Fruit fly (Drosophila melanogaster) whole organism, embryonic: ENCODE data around the gene fusl.

Experiments used
- ATbp ChIP-seq: fragments of 200-800 bp; sonication (Bioruptor generic); optimal IDR thresholded peaks from 2 replicates; lab custom pipeline; 2017; ENCODE audit warnings: missing biosample characterization, mild to moderate bottlenecking, missing genetic modification characterization, missing genetic modification reagents
- Adf1 ChIP-seq: fragments of 200-800 bp; sonication (Bioruptor generic); IDR thresholded peaks from 2 replicates; pipeline ENCODE4 v1.3.6; 2022; ENCODE audit warnings: missing biosample characterization, missing genetic modification characterization
- Aef1 ChIP-seq: fragments of 200-800 bp; sonication (Bioruptor generic); IDR thresholded peaks from 3 replicates; pipeline ENCODE4 v1.3.6; 2022; ENCODE audit warnings: missing biosample characterization, missing genetic modification characterization
- Atf3 ChIP-seq: fragments of 200-800 bp; sonication (Bioruptor generic); optimal IDR thresholded peaks from 3 replicates; lab custom pipeline; 2016; ENCODE audit warnings: missing biosample characterization, missing genetic modification characterization
- Bgb ChIP-seq: fragments of 200-800 bp; sonication (Bioruptor generic); IDR thresholded peaks from 2 replicates; pipeline ENCODE4 v1.3.6; 2022; ENCODE audit warnings: missing biosample characterization, missing genetic modification characterization; ENCODE audit not compliant: partially characterized antibody
- CG12219 ChIP-seq: fragments of 200-800 bp; sonication (Bioruptor generic); optimal IDR thresholded peaks from 3 replicates; lab custom pipeline; 2018; ENCODE audit warnings: missing biosample characterization, mild to moderate bottlenecking, missing genetic modification characterization
- CG14050 ChIP-seq: fragments of 200-800 bp; sonication (Bioruptor generic); IDR thresholded peaks from 3 replicates; pipeline ENCODE4 v1.3.6; 2022; ENCODE audit warnings: missing biosample characterization, missing genetic modification characterization
- CG1832 ChIP-seq: fragments of 200-800 bp; sonication (Bioruptor generic); optimal IDR thresholded peaks from 2 replicates; lab custom pipeline; 2017; ENCODE audit warnings: missing biosample characterization, mild to moderate bottlenecking, missing genetic modification characterization, inconsistent platforms
- CG18619 ChIP-seq: fragments of 200-800 bp; sonication (Bioruptor generic); optimal IDR thresholded peaks from 3 replicates; lab custom pipeline; 2017; ENCODE audit warnings: missing biosample characterization, mild to moderate bottlenecking, missing genetic modification characterization
- CG4328 ChIP-seq: fragments of 200-800 bp; sonication (Bioruptor generic); optimal IDR thresholded peaks from 3 replicates; lab custom pipeline; 2017; ENCODE audit warnings: missing biosample characterization, missing genetic modification reagents, missing genetic modification characterization
- CG6813 ChIP-seq: fragments of 200-800 bp; sonication (Bioruptor generic); optimal IDR thresholded peaks from 2 replicates; lab custom pipeline; 2017; ENCODE audit warnings: missing biosample characterization, missing genetic modification characterization, mild to moderate bottlenecking, moderate library complexity, missing genetic modification reagents
- CG7963 ChIP-seq: fragments of 200-800 bp; sonication (Bioruptor generic); IDR thresholded peaks from 3 replicates; pipeline ENCODE4 v1.3.6; 2022; ENCODE audit warnings: missing biosample characterization, missing genetic modification characterization; ENCODE audit not compliant: partially characterized antibody
- CG8478 ChIP-seq: fragments of >200 bp; optimal IDR thresholded peaks from 2 replicates; lab custom pipeline; 2018
- CG8924 ChIP-seq: fragments of 200-800 bp; optimal IDR thresholded peaks from 3 replicates; lab custom pipeline; 2019; ENCODE audit warnings: missing biosample characterization, mild to moderate bottlenecking, missing genetic modification characterization, moderate library complexity
- CG9932 ChIP-seq: fragments of 200-800 bp; sonication (Bioruptor generic); IDR thresholded peaks from 2 replicates; pipeline ENCODE4 v1.3.6; 2022; ENCODE audit warnings: missing biosample characterization, missing genetic modification characterization
- Dbx ChIP-seq: fragments of 200-800 bp; sonication (Bioruptor generic); IDR thresholded peaks from 3 replicates; pipeline ENCODE4 v1.3.6; 2022; ENCODE audit warnings: missing biosample characterization, missing genetic modification characterization
- Gug ChIP-seq: fragments of 200-800 bp; sonication (Bioruptor generic); IDR thresholded peaks from 4 replicates; pipeline ENCODE4 v1.3.6; 2022; ENCODE audit warnings: missing biosample characterization, missing genetic modification characterization
- HLH4C ChIP-seq: fragments of 200-800 bp; sonication (Bioruptor generic); IDR thresholded peaks from 3 replicates; pipeline ENCODE4 v1.3.6; 2022; ENCODE audit warnings: missing biosample characterization, missing genetic modification characterization; ENCODE audit not compliant: partially characterized antibody
- HmgD ChIP-seq: fragments of 200-800 bp; sonication (Bioruptor generic); optimal IDR thresholded peaks from 3 replicates; lab custom pipeline; 2016; ENCODE audit warnings: missing biosample characterization, missing genetic modification characterization
- HmgZ ChIP-seq: fragments of 200-800 bp; sonication (Bioruptor generic); optimal IDR thresholded peaks from 2 replicates; lab custom pipeline; 2018; ENCODE audit warnings: missing biosample characterization, mild to moderate bottlenecking, missing genetic modification characterization
- Med ChIP-seq: fragments of 200-800 bp; sonication (Bioruptor generic); peaks from one replicate; lab custom pipeline; 2016; ENCODE audit warnings: missing biosample characterization, missing genetic modification characterization, mild to moderate bottlenecking, inconsistent platforms, moderate library complexity
- Nf-YC ChIP-seq: fragments of 200-800 bp; optimal IDR thresholded peaks from 3 replicates; lab custom pipeline; 2019; ENCODE audit warnings: missing biosample characterization, mild to moderate bottlenecking, missing genetic modification characterization, moderate library complexity
- al ChIP-seq: fragments of 200-800 bp; sonication (Bioruptor generic); IDR thresholded peaks from 2 replicates; pipeline ENCODE4 v1.3.6; 2022; ENCODE audit warnings: missing biosample characterization, missing genetic modification characterization
- bbx ChIP-seq: fragments of 200-800 bp; sonication (Bioruptor generic); IDR thresholded peaks from 2 replicates; pipeline ENCODE4 v1.3.6; 2022; ENCODE audit warnings: missing biosample characterization, missing genetic modification characterization; ENCODE audit not compliant: partially characterized antibody
- bcd ChIP-seq: fragments of 200-800 bp; sonication (Bioruptor generic); optimal IDR thresholded peaks from 2 replicates; lab custom pipeline; 2017; ENCODE audit warnings: missing biosample characterization, mild to moderate bottlenecking, missing genetic modification characterization
- chinmo ChIP-seq: fragments of 200-800 bp; sonication (Bioruptor generic); IDR thresholded peaks from 4 replicates; pipeline ENCODE4 v1.3.6; 2022; ENCODE audit warnings: missing biosample characterization, missing genetic modification characterization; ENCODE audit not compliant: partially characterized antibody
- chm ChIP-seq: fragments of 200-800 bp; sonication (Bioruptor generic); IDR thresholded peaks from 2 replicates; pipeline ENCODE4 v1.3.6; 2022; ENCODE audit warnings: missing biosample characterization, missing genetic modification characterization
- croc ChIP-seq: fragments of 200-800 bp; sonication (Bioruptor generic); conservative IDR thresholded peaks from 3 replicates; pipeline ENCODE4 v1.3.6; 2022; ENCODE audit warnings: missing biosample characterization, missing genetic modification characterization
- gcm ChIP-seq: fragments of 200-800 bp; sonication (Bioruptor generic); optimal IDR thresholded peaks from 2 replicates; lab custom pipeline; 2019; ENCODE audit warnings: missing biosample characterization, mild to moderate bottlenecking, missing genetic modification characterization, moderate library complexity
- kay ChIP-seq: fragments of 200-800 bp; sonication (Bioruptor generic); optimal IDR thresholded peaks from 2 replicates; lab custom pipeline; 2016; ENCODE audit warnings: missing biosample characterization, missing genetic modification characterization
- kni ChIP-seq: fragments of 200-800 bp; sonication (Bioruptor generic); optimal IDR thresholded peaks from 3 replicates; lab custom pipeline; 2017; ENCODE audit warnings: mild to moderate bottlenecking, missing biosample characterization, missing genetic modification reagents, missing genetic modification characterization
- knrl ChIP-seq: fragments of 200-800 bp; sonication (Bioruptor generic); IDR thresholded peaks from 3 replicates; pipeline ENCODE4 v1.3.6; 2022; ENCODE audit warnings: missing biosample characterization, missing genetic modification characterization; ENCODE audit not compliant: partially characterized antibody
- nerfin-1 ChIP-seq: fragments of 200-800 bp; sonication (Bioruptor generic); optimal IDR thresholded peaks from 3 replicates; lab custom pipeline; 2019; ENCODE audit warnings: missing biosample characterization, mild to moderate bottlenecking, missing genetic modification characterization, moderate library complexity
- oc ChIP-seq: fragments of 200-800 bp; sonication (Bioruptor generic); optimal IDR thresholded peaks from 2 replicates; lab custom pipeline; 2018; ENCODE audit warnings: missing biosample characterization, mild to moderate bottlenecking, missing genetic modification characterization, moderate library complexity
- otp ChIP-seq: fragments of 200-800 bp; sonication (Bioruptor generic); IDR thresholded peaks from 3 replicates; pipeline ENCODE4, ENCODE4 v1.3.6; 2022; ENCODE audit warnings: missing biosample characterization, missing genetic modification characterization
- pfk ChIP-seq: fragments of 200-800 bp; sonication (Bioruptor generic); optimal IDR thresholded peaks from 2 replicates; lab custom pipeline; 2018; ENCODE audit warnings: missing biosample characterization, mild to moderate bottlenecking, missing genetic modification characterization, moderate library complexity
- pros ChIP-seq: fragments of 200-800 bp; sonication (Bioruptor generic); optimal IDR thresholded peaks from 3 replicates; lab custom pipeline; 2019; ENCODE audit warnings: missing biosample characterization, mild to moderate bottlenecking, missing genetic modification characterization, moderate library complexity
- pzg ChIP-seq: fragments of 200-800 bp; sonication (Bioruptor generic); optimal IDR thresholded peaks from 3 replicates; lab custom pipeline; 2018; ENCODE audit warnings: missing biosample characterization, mild to moderate bottlenecking, missing genetic modification characterization, moderate library complexity
- rib ChIP-seq: fragments of 200-800 bp; sonication (Bioruptor generic); IDR thresholded peaks from 2 replicates; pipeline ENCODE4 v1.3.6; 2022; ENCODE audit warnings: missing biosample characterization, missing genetic modification characterization
- ro ChIP-seq: fragments of 200-800 bp; sonication (Bioruptor generic); IDR thresholded peaks from 2 replicates; pipeline ENCODE4 v1.3.6; 2022; ENCODE audit warnings: missing biosample characterization, missing genetic modification characterization
- sens ChIP-seq: fragments of 200-800 bp; sonication (Bioruptor generic); peaks from one replicate; lab custom pipeline; 2016; ENCODE audit warnings: missing biosample characterization, missing genetic modification characterization
- seq ChIP-seq: fragments of 200-800 bp; sonication (Bioruptor generic); IDR thresholded peaks from 2 replicates; pipeline ENCODE4 v1.3.6; 2022; ENCODE audit warnings: missing biosample characterization, missing genetic modification characterization
- sna ChIP-seq: fragments of 200-800 bp; sonication (Bioruptor generic); IDR thresholded peaks from 2 replicates; pipeline ENCODE4 v1.3.6; 2022; ENCODE audit warnings: missing biosample characterization, missing genetic modification characterization; ENCODE audit not compliant: partially characterized antibody
- sob ChIP-seq: fragments of 200-800 bp; sonication (Bioruptor generic); IDR thresholded peaks from 2 replicates; pipeline ENCODE4 v1.3.6; 2022; ENCODE audit warnings: missing biosample characterization, missing genetic modification characterization
- tio ChIP-seq: fragments of 200-800 bp; sonication (Bioruptor generic); optimal IDR thresholded peaks from 2 replicates; lab custom pipeline; 2017; ENCODE audit warnings: missing biosample characterization, missing genetic modification characterization, inconsistent platforms
- ttk ChIP-seq: fragments of 200-800 bp; sonication (Bioruptor generic); IDR thresholded peaks from 2 replicates; pipeline ENCODE4 v2.1.2; 2022; ENCODE audit warnings: missing biosample characterization, missing genetic modification characterization
- wor ChIP-seq: fragments of 200-800 bp; sonication (Bioruptor generic); IDR thresholded peaks from 2 replicates; pipeline ENCODE4 v1.3.6; 2022; ENCODE audit warnings: missing biosample characterization, missing genetic modification characterization
- z ChIP-seq: fragments of 200-800 bp; sonication (Bioruptor generic); IDR thresholded peaks from 3 replicates; pipeline ENCODE4 v1.3.6; 2022; ENCODE audit warnings: missing biosample characterization, missing genetic modification characterization
- zen2 ChIP-seq: fragments of 200-800 bp; sonication (Bioruptor generic); IDR thresholded peaks from 3 replicates; pipeline ENCODE4 v1.3.6; 2022; ENCODE audit warnings: missing biosample characterization, missing genetic modification characterization; ENCODE audit not compliant: partially characterized antibody

The fusl gene

DNA sequence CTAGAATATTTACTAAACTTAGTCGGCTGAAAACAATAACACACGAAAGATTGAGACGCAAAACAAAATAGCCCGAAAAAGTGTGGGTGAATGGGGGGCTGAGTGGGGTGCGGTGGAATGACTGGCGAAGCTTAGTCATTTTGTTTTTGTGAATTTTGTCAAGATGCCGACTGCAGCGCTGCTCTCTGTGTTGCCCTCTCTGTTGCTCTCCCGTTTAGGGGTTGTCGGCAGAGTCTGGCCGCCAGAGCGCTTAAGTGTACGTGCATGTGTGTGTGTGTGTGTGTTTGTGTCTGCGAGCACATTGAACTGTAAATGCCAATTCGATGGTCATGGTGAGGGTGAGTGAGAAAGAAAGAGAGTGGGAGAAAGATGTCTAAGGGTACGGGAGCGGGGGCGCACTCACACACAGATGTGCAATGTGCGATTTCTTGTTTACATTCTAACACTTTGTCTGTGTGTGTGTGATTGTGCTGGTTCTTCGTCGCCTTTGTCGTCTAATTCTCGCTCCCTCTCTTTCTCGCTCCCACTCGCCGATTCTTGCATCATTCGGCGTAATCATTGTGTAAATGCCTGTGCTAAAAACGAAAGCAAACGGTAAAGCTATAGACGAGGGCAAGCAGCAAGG, 31.4 kb downstream of the fusl start (continued):
- TF ChIP-seq al (GFP tag; lab: Robert Waterston, UW) (no peak), CG12219 (GFP tag; lab: Kevin White, UChicago) (no peak), knrl (0 out of 3 replicates have a peak, but pooled peaks have one; percentile 10), CG18619 (GFP tag; lab: Kevin White, UChicago) (peak; percentile 2), Dbx (GFP tag; lab: Robert Waterston, UW) (peak; percentile 49; the same call in 1 of the 3 replicates), pfk (GFP tag; lab: Kevin White, UChicago) (no peak), Atf3 (GFP tag; lab: Kevin White, UChicago) (no peak), CG6813 (GFP tag; lab: Kevin White, UChicago) (peak; percentile 5), seq (peak; percentile 40; the same call in 1 of the 2 replicates), CG8924 (tag; lab: Kevin White, UChicago) (peak; percentile 17), CG9932 (GFP tag; lab: Robert Waterston, UW) (0 out of 2 replicates have a peak, but pooled peaks have one; percentile 13), bcd (GFP tag; lab: Kevin White, UChicago) (peak; percentile 9), wor (GFP tag; lab: Robert Waterston, UW) (no peak), Aef1 (GFP tag; lab: Robert Waterston, UW) (peak; percentile 12; the same call in 1 of the 3 replicates), HLH4C (no peak), otp (0 out of 3 replicates have a peak, but pooled peaks have one; percentile 20), gcm (GFP tag; lab: Kevin White, UChicago) (peak; percentile 30), sna (peak; percentile 52; the same call in 1 of the 2 replicates), croc (GFP tag; lab: Robert Waterston, UW) (no peak), sens (peak; percentile 65), tio (no peak), nerfin-1 (tag; lab: Kevin White, UChicago) (peak; percentile 75), HmgD (GFP tag; lab: Kevin White, UChicago) (peak; percentile 15), kni (GFP tag; lab: Kevin White, UChicago) (peak; percentile 42), oc (peak; percentile 14), pros (GFP tag; lab: Kevin White, UChicago) (peak; percentile 77), Bgb (GFP tag; lab: Robert Waterston, UW) (peak; percentile 21; the same call in 1 of the 2 replicates), HmgZ (tag; lab: Kevin White, UChicago) (peak; percentile 21), CG1832 (GFP tag; lab: Kevin White, UChicago) (peak; percentile 40), Gug (GFP tag; lab: Robert Waterston, UW) (no peak), chm (GFP tag; lab: Robert Waterston, UW) (peak; percentile 19; the same call in 1 of the 2 replicates), zen2 (GFP tag; lab: Robert Waterston, UW) (peak; percentile 31; the same call in 1 of the 3 replicates), CG7963 (GFP tag; lab: Robert Waterston, UW) (no peak), Med (GFP tag; lab: Kevin White, UChicago) (peak; percentile 68), Nf-YC (tag; lab: Kevin White, UChicago) (peak; percentile 18), CG4328 (GFP tag; lab: Kevin White, UChicago) (peak; percentile 23), kay (GFP tag; lab: Kevin White, UChicago) (peak; percentile 71), bbx (GFP tag; lab: Robert Waterston, UW) (0 out of 2 replicates have a peak, but pooled peaks have one; percentile 40), CG14050 (GFP tag; lab: Robert Waterston, UW) (no peak), chinmo (GFP tag; lab: Robert Waterston, UW) (peak; percentile 88; the same call in 3 of the 4 replicates), ATbp (GFP tag; lab: Kevin White, UChicago) (no peak), pzg (GFP tag; lab: Kevin White, UChicago) (no peak), ro (GFP tag; lab: Robert Waterston, UW) (no peak), sob (GFP tag; lab: Robert Waterston, UW) (peak; percentile 31; the same call in 1 of the 2 replicates), Adf1 (GFP tag; lab: Robert Waterston, UW) (peak; percentile 53), ttk (GFP tag; lab: Robert Waterston, UW) (peak; percentile 70), rib (GFP tag; lab: Robert Waterston, UW) (peak; percentile 77; the same call in 1 of the 2 replicates), z (GFP tag; lab: Robert Waterston, UW) (peak; percentile 42; the same call in 1 of the 3 replicates), CG8478 (peak; percentile 80)
